Comparison of ENCODE assay signal across 1 worm cellular context in genomic region chrIV:8174792-8175191, ce11.
A peak's percentile ranks its signal among the peaks of the same experiment; 100 is the strongest.
TF ChIP-seq lines count a peak whose summit lies in the region.

No protein-coding gene starts in this region.

TF ChIP-seq in whole organism, L4 larva, 104 proteins besides CTCF, POLR2A, EP300 and RAD21 (continued from another document):
- TF ChIP-seq F37D6.2 (tag; optimal IDR thresholded peaks at IDR 0.05; lab: Kevin White, UChicago) (no peak), Y75B8A.6 (GFP tag; IDR thresholded peaks at IDR 0.05; lab: Robert Waterston, UW) (0 out of 2 replicates have a peak, but pooled peaks have one; percentile 33), duxl-1 (tag; optimal IDR thresholded peaks at IDR 0.05; lab: Kevin White, UChicago; ENCODE audit: poor library complexity) (no peak), nhr-48 (tag; optimal IDR thresholded peaks at IDR 0.05; lab: Kevin White, UChicago) (peak; percentile 30)
TF ChIP-seq in whole organism, L4 larva: peak in this region for 13.
